Worm (Caenorhabditis elegans) whole organism, L3 larva: ENCODE data around the gene rfp-1.
A peak's percentile ranks its signal among the peaks of the same experiment; 100 is the strongest.

Source experiments
- R02D3.7 ChIP-seq: fragments of 150-350 bp; optimal IDR thresholded peaks from 2 replicates; lab custom pipeline; 2014; ENCODE audit warnings: missing biosample characterization, missing genetic modification characterization
- ZK546.5 ChIP-seq: sonication (generic microtip); optimal IDR thresholded peaks from 2 replicates; lab custom pipeline; 2017; ENCODE audit warnings: missing biosample characterization, missing genetic modification characterization
- aly-2 ChIP-seq: fragments of 150-350 bp; optimal IDR thresholded peaks from 2 replicates; lab custom pipeline; 2014; ENCODE audit warnings: missing biosample characterization, missing genetic modification characterization
- ceh-28 ChIP-seq: fragments of 150-350 bp; optimal IDR thresholded peaks from 2 replicates; lab custom pipeline; 2014; ENCODE audit warnings: missing biosample characterization, missing genetic modification reagents, missing genetic modification characterization
- ceh-82 ChIP-seq: fragments of 150-350 bp; optimal IDR thresholded peaks from 2 replicates; lab custom pipeline; 2014; ENCODE audit warnings: missing biosample characterization, missing genetic modification characterization
- ceh-9 ChIP-seq: sonication (generic microtip); optimal IDR thresholded peaks from 2 replicates; lab custom pipeline; 2018; ENCODE audit warnings: missing biosample characterization, missing genetic modification characterization
- daf-12 ChIP-seq: fragments of 150-350 bp; optimal IDR thresholded peaks from 2 replicates; lab custom pipeline; 2014; ENCODE audit warnings: missing biosample characterization, missing genetic modification reagents, missing genetic modification characterization
- egl-5 ChIP-seq: fragments of 150-350 bp; optimal IDR thresholded peaks from 2 replicates; lab custom pipeline; 2017; ENCODE audit warnings: missing biosample characterization, missing genetic modification reagents, missing genetic modification characterization, inconsistent platforms
- elt-3 ChIP-seq, 3 experiments: fragments of 150-350 bp in 1 of 3; sonication (generic microtip) in 2 of 3; optimal IDR thresholded peaks; 2 replicates in 2 of 3; 4 replicates in 1 of 3; lab custom pipeline; 2014 to 2017; ENCODE audit warnings: missing biosample characterization in 3 of 3, missing genetic modification characterization in 3 of 3
- eor-1 ChIP-seq, 2 experiments: fragments of 150-350 bp; optimal IDR thresholded peaks; 2 replicates each; lab custom pipeline; 2014 to 2018; ENCODE audit warnings: missing biosample characterization in 2 of 2, missing genetic modification characterization in 2 of 2
- fkh-10 ChIP-seq: sonication (generic microtip); optimal IDR thresholded peaks from 2 replicates; lab custom pipeline; 2017; ENCODE audit warnings: missing biosample characterization, missing genetic modification reagents, missing genetic modification characterization
- fkh-2 ChIP-seq: fragments of 150-350 bp; optimal IDR thresholded peaks from 2 replicates; lab custom pipeline; 2014; ENCODE audit warnings: missing biosample characterization, missing genetic modification reagents, missing genetic modification characterization
- hmg-11 ChIP-seq: sonication (generic microtip); optimal IDR thresholded peaks from 2 replicates; lab custom pipeline; 2016; ENCODE audit warnings: missing genetic modification characterization, missing compliant biosample characterization
- jun-1 ChIP-seq: fragments of 150-350 bp; optimal IDR thresholded peaks from 2 replicates; lab custom pipeline; 2014; ENCODE audit warnings: missing biosample characterization, missing genetic modification reagents, missing genetic modification characterization
- lin-15B ChIP-seq: fragments of 150-350 bp; optimal IDR thresholded peaks from 2 replicates; lab custom pipeline; 2014; ENCODE audit warnings: missing biosample characterization, missing genetic modification characterization
- lin-39 ChIP-seq: fragments of 150-350 bp; optimal IDR thresholded peaks from 2 replicates; lab custom pipeline; 2018; ENCODE audit warnings: missing biosample characterization, missing genetic modification reagents, missing genetic modification characterization
- lsy-12 ChIP-seq: sonication (generic microtip); optimal IDR thresholded peaks from 2 replicates; lab custom pipeline; 2016; ENCODE audit warnings: mild to moderate bottlenecking, missing genetic modification characterization, missing compliant biosample characterization
- mdl-1 ChIP-seq: fragments of 150-350 bp; optimal IDR thresholded peaks from 2 replicates; lab custom pipeline; 2014; ENCODE audit warnings: missing biosample characterization, missing genetic modification characterization
- mml-1 ChIP-seq: fragments of 150-350 bp; sonication (generic microtip); optimal IDR thresholded peaks from 3 replicates; lab custom pipeline; 2014; ENCODE audit warnings: missing biosample characterization, missing genetic modification characterization
- nfya-1 ChIP-seq: sonication (generic microtip); optimal IDR thresholded peaks from 2 replicates; lab custom pipeline; 2017; ENCODE audit warnings: missing genetic modification characterization, mild to moderate bottlenecking, missing compliant biosample characterization, antibody characterized with exemption, moderate library complexity; ENCODE audit not compliant: insufficient read depth
- nhr-23 ChIP-seq: fragments of 150-350 bp; optimal IDR thresholded peaks from 2 replicates; lab custom pipeline; 2014; ENCODE audit warnings: missing biosample characterization, missing genetic modification reagents, missing genetic modification characterization
- nhr-237 ChIP-seq: fragments of 150-350 bp; optimal IDR thresholded peaks from 2 replicates; lab custom pipeline; 2014; ENCODE audit warnings: missing biosample characterization, missing genetic modification characterization
- nhr-25 ChIP-seq: sonication (generic microtip); optimal IDR thresholded peaks from 2 replicates; lab custom pipeline; 2017; ENCODE audit warnings: missing biosample characterization, missing genetic modification characterization
- nhr-43 ChIP-seq: sonication (generic microtip); optimal IDR thresholded peaks from 2 replicates; lab custom pipeline; 2016; ENCODE audit warnings: mild to moderate bottlenecking, missing genetic modification characterization, missing compliant biosample characterization; ENCODE audit not compliant: poor library complexity, severe bottlenecking
- nhr-67 ChIP-seq: fragments of 150-350 bp; optimal IDR thresholded peaks from 2 replicates; lab custom pipeline; 2014; ENCODE audit warnings: missing biosample characterization, missing genetic modification characterization
- nhr-76 ChIP-seq: fragments of 150-350 bp; sonication (generic microtip); optimal IDR thresholded peaks from 5 replicates; lab custom pipeline; 2014; ENCODE audit warnings: missing biosample characterization, missing genetic modification characterization
- nhr-77 ChIP-seq: fragments of 150-350 bp; optimal IDR thresholded peaks from 2 replicates; lab custom pipeline; 2014; ENCODE audit warnings: missing biosample characterization, missing genetic modification characterization
- pha-4 ChIP-seq: fragments of 150-350 bp; optimal IDR thresholded peaks from 2 replicates; lab custom pipeline; 2014; ENCODE audit warnings: missing biosample characterization, missing genetic modification reagents, missing genetic modification characterization
- pqm-1 ChIP-seq: fragments of 150-350 bp; optimal IDR thresholded peaks from 2 replicates; lab custom pipeline; 2017; ENCODE audit warnings: missing biosample characterization, missing genetic modification characterization, inconsistent platforms
- sea-2 ChIP-seq: fragments of 150-350 bp; sonication (generic microtip); optimal IDR thresholded peaks from 4 replicates; lab custom pipeline; 2014; ENCODE audit warnings: missing biosample characterization, missing genetic modification reagents, missing genetic modification characterization
- skn-1 ChIP-seq: fragments of 150-350 bp; optimal IDR thresholded peaks from 2 replicates; lab custom pipeline; 2014; ENCODE audit warnings: missing biosample characterization, missing genetic modification characterization
- snpc-4 ChIP-seq: fragments of 150-350 bp; optimal IDR thresholded peaks from 2 replicates; lab custom pipeline; 2014; ENCODE audit warnings: missing biosample characterization, missing genetic modification characterization
- tbx-2 ChIP-seq: sonication (generic microtip); optimal IDR thresholded peaks from 2 replicates; lab custom pipeline; 2016; ENCODE audit warnings: mild to moderate bottlenecking, missing genetic modification characterization, missing compliant biosample characterization
- unc-39 ChIP-seq: sonication (generic microtip); optimal IDR thresholded peaks from 4 replicates; lab custom pipeline; 2017; ENCODE audit warnings: missing biosample characterization, missing genetic modification characterization
- unc-62 ChIP-seq: fragments of 150-350 bp; sonication (generic microtip); optimal IDR thresholded peaks from 4 replicates; lab custom pipeline; 2014; ENCODE audit warnings: missing biosample characterization, missing genetic modification reagents, missing genetic modification characterization
- zag-1 ChIP-seq: fragments of 150-350 bp; optimal IDR thresholded peaks from 2 replicates; lab custom pipeline; 2014; ENCODE audit warnings: missing biosample characterization, missing genetic modification characterization
- ztf-11 ChIP-seq: fragments of 150-350 bp; optimal IDR thresholded peaks from 2 replicates; lab custom pipeline; 2014; ENCODE audit warnings: missing biosample characterization, missing genetic modification characterization
- ztf-4 ChIP-seq: fragments of 150-350 bp; optimal IDR thresholded peaks from 2 replicates; lab custom pipeline; 2014; ENCODE audit warnings: missing biosample characterization, missing genetic modification characterization

Gene rfp-1

DNA sequence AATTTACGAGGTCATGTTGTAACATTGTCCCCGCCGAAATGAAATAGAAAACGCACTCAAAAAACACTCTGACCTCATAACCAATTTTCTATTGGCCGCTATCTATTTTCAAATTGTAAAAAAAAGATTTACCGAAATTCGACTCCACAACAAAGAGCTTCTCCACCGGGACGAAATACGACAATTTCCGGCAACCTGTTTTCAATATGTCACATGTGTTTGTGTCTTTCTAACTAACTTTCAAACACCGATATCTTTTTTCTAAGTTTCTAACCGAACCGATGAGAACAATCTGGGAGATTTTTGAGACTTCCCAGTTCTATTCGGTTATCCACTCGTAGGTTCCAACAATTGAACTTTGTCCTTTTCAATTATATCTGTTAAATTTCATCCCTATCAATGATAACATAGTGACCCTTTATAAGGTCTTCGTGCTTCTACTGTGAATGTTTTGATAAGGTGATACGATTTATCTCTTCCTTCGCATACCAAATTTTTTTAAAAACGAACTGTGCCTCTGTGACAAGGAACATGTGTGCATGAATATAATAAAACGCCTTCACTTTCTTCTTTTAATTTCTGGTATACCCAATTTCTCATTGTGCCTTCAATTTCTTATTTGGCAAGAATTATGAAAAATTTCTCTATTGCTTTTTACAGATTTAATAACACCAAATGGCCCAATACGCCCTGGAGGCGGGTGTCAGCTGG, 13.3 kb downstream of the rfp-1 start, which contains the start of gene lmbr-1:
lmbr-1 (plus strand) TSS at position 661 of the 711 bp plus-strand sequence.
- no peak for TF ChIP-seq lin-15B (tag; lab: Kevin White, UChicago)
- no peak for TF ChIP-seq nhr-237
- TF ChIP-seq, all 47 proteins: peak for 0

DNA sequence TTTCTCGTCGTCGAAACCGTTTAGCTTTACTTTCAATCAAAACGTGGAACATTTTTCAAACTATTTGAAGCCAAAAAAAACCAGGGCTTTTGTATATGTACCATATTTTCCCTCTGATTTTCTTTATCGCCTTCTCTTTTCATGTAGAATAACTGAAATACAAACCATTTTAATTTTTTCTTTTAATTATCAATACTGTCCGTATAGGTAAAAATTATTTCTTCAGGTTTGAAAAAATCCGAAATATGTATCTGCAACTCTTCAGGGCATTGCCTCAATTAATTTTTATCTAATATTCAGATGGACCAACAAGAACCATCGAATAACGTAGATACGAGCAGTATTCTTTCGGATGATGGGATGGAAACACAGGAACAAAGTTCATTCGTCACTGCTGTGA, 16.6 kb downstream of the rfp-1 start, which contains the start of gene met-2:
met-2 (plus strand) TSS at position 301 of the 400 bp plus-strand sequence.
- no peak for TF ChIP-seq nhr-43 (tag; lab: Kevin White, UChicago)
- TF ChIP-seq lin-39 (tag; lab: Kevin White, UChicago) = no peak
- peak; percentile 10 for TF ChIP-seq nhr-23 (tag; lab: Kevin White, UChicago)
- no peak for TF ChIP-seq jun-1
- TF ChIP-seq pqm-1 (tag; lab: Kevin White, UChicago) = no peak
- TF ChIP-seq daf-12 (tag; lab: Kevin White, UChicago) = no peak
- TF ChIP-seq aly-2 (tag; lab: Kevin White, UChicago) = no peak

DNA sequence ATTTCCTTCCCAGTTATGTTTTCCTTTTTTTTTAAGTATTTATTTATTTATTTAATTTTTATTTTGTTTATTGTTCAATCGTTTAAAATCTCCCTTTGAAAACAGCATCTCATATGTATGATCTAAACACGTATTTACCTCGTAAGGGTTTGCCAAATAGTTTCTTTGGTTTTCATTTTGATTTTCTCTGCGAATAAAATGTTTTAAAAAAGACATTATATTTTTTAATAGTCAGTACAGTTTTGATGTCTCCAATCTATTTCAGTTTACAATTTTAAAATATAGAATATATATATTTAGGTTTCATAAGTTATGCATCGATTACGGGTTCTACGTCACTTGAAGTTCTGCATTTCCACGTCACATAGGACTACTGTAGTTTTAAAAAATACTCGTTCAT, 22.2 kb downstream of the rfp-1 start, which contains the start of gene R05D3.12:
R05D3.12 (plus strand) TSS at position 301 of the 400 bp plus-strand sequence.
- TF ChIP-seq zag-1 = no peak
- TF ChIP-seq egl-5 (tag; lab: Kevin White, UChicago) = no peak
- no peak for TF ChIP-seq ceh-28 (tag; lab: Kevin White, UChicago)
- no peak for TF ChIP-seq fkh-10 (GFP tag; lab: Kevin White, UChicago)
- no peak for TF ChIP-seq lin-15B (tag; lab: Kevin White, UChicago)
- no peak for TF ChIP-seq nhr-23 (tag; lab: Kevin White, UChicago)
- no peak for TF ChIP-seq hmg-11 (tag; lab: Kevin White, UChicago)
- TF ChIP-seq aly-2 (tag; lab: Kevin White, UChicago) = no peak
- TF ChIP-seq nhr-43 (tag; lab: Kevin White, UChicago) = no peak
- no peak for TF ChIP-seq pha-4 (tag; lab: Kevin White, UChicago)
- TF ChIP-seq ceh-9 (tag; lab: Kevin White, UChicago) = no peak
- no peak for TF ChIP-seq nhr-25 (tag; lab: Kevin White, UChicago)
- TF ChIP-seq snpc-4 (tag; lab: Kevin White, UChicago) = no peak
- no peak for TF ChIP-seq elt-3 (tag; optimal IDR thresholded peaks at IDR 0.05; lab: Kevin White, UChicago)
- TF ChIP-seq pqm-1 (tag; lab: Kevin White, UChicago) = no peak
- no peak for TF ChIP-seq ztf-4 (tag; lab: Kevin White, UChicago)
- no peak for TF ChIP-seq ceh-82 (tag; lab: Kevin White, UChicago)
- no peak for TF ChIP-seq lin-39 (tag; lab: Kevin White, UChicago)

DNA sequence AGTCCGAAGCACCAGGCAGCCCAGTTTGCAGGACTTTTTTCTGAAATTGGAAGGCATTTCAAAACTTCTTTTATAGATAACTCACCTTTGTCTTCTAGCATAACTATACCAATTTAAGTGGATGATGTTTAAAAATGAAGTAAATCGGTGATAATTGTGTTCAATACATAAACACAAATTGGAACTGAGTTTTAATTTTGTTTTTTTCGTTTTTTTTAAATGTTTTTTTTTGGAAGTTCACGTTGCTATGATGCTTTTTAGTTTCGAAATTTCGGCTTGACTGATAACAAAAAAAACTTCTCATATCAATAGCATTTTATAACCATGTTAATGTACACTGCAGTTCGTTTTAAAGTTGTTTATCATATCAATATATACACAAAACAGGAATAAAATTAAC, 31.1 kb downstream of the rfp-1 start, which contains the start of gene ZK353.4:
ZK353.4 (minus strand) TSS at position 101 of the 400 bp plus-strand sequence.
- no peak for TF ChIP-seq nhr-237
- no peak for TF ChIP-seq ceh-28 (tag; lab: Kevin White, UChicago)
- no peak for TF ChIP-seq nhr-67 (tag; lab: Kevin White, UChicago)
- no peak for TF ChIP-seq ztf-4 (tag; lab: Kevin White, UChicago)
- no peak for TF ChIP-seq sea-2 (GFP tag; lab: Kevin White, UChicago)
- no peak for TF ChIP-seq daf-12 (tag; lab: Kevin White, UChicago)
- TF ChIP-seq ceh-9 (tag; lab: Kevin White, UChicago) = no peak
- no peak for TF ChIP-seq ZK546.5 (tag; lab: Kevin White, UChicago)
- TF ChIP-seq eor-1 (tag; optimal IDR thresholded peaks at IDR 0.05; lab: Kevin White, UChicago) = no peak
- TF ChIP-seq egl-5 (tag; lab: Kevin White, UChicago) = no peak
- no peak for TF ChIP-seq mml-1 (tag; lab: Kevin White, UChicago)
- no peak for TF ChIP-seq nhr-76 (tag; lab: Kevin White, UChicago)
- no peak for TF ChIP-seq fkh-2 (tag; lab: Kevin White, UChicago)
- no peak for TF ChIP-seq pqm-1 (tag; lab: Kevin White, UChicago)
- no peak for TF ChIP-seq lin-39 (tag; lab: Kevin White, UChicago)
- TF ChIP-seq lsy-12 (tag; lab: Kevin White, UChicago) = no peak
- TF ChIP-seq mdl-1 = no peak
- TF ChIP-seq unc-39 (tag; lab: Kevin White, UChicago) = no peak
- TF ChIP-seq nhr-25 (tag; lab: Kevin White, UChicago) = no peak

DNA sequence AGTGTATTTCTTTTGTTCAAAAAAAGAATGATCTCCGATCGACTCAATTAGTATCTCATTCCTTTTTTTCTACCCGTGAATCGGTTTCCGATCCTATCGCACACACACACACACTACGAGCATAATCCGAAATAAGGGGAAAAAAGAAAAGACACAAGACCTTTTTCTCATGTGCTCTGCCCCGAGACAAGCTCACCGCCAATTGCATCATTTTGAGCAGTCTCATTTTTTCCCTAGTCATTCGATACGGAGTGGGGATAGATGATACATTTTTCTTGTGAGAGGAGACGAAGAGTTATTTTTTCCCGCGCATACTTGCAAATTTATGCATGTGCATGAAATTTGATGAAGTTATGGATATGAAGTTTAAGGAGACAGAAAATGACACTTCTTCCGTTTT, 33.9 kb downstream of the rfp-1 start:
- TF ChIP-seq ceh-28 (tag; lab: Kevin White, UChicago) (no peak), mdl-1 (no peak), skn-1 (tag; lab: Kevin White, UChicago) (no peak), snpc-4 (tag; lab: Kevin White, UChicago) (no peak), hmg-11 (tag; lab: Kevin White, UChicago) (peak; percentile 38), zag-1 (no peak), nfya-1 (tag; lab: Kevin White, UChicago) (peak; percentile 71), lsy-12 (tag; lab: Kevin White, UChicago) (no peak), nhr-43 (tag; lab: Kevin White, UChicago) (no peak), ztf-11 (tag; lab: Kevin White, UChicago) (no peak), elt-3 (tag; optimal IDR thresholded peaks at IDR 0.05; lab: Kevin White, UChicago) (no peak), R02D3.7 (tag; lab: Kevin White, UChicago) (no peak), nhr-77 (tag; lab: Kevin White, UChicago) (no peak), pqm-1 (tag; lab: Kevin White, UChicago) (no peak), aly-2 (tag; lab: Kevin White, UChicago) (no peak), egl-5 (tag; lab: Kevin White, UChicago) (no peak), mml-1 (tag; lab: Kevin White, UChicago) (no peak), daf-12 (tag; lab: Kevin White, UChicago) (no peak), unc-62 (no peak), lin-39 (tag; lab: Kevin White, UChicago) (peak; percentile 50), tbx-2 (tag; lab: Kevin White, UChicago) (peak; percentile 10), nhr-76 (tag; lab: Kevin White, UChicago) (no peak), ceh-82 (tag; lab: Kevin White, UChicago) (no peak), nhr-67 (tag; lab: Kevin White, UChicago) (no peak)
